Fruit fly (Drosophila melanogaster): ENCODE results near the gene CG33303.
A peak's percentile ranks its signal among the peaks of the same experiment; 100 is the strongest.

Gene CG33303

dm6 chr2L:10331066-10331847 lies 44.3 kb downstream of the CG33303 start, which contains the start of the genes Schip1 and Cox10 (continued):
- TF ChIP-seq CG8359 (GFP tag; optimal IDR thresholded peaks at IDR 0.05; ENCODE audit: borderline replicate concordance) (no peak), crol (GFP tag; IDR thresholded peaks at IDR 0.05) (no peak), CG30431 (GFP tag; optimal IDR thresholded peaks at IDR 0.05) (no peak), Dfd (GFP tag; optimal IDR thresholded peaks at IDR 0.05) (no peak), CG2129 (GFP tag; IDR thresholded peaks at IDR 0.05; ENCODE audit: partially characterized antibody) (no peak), dm (GFP tag; optimal IDR thresholded peaks at IDR 0.05) (no peak), bbx (GFP tag; IDR thresholded peaks at IDR 0.05; ENCODE audit: partially characterized antibody) (no peak), sr (GFP tag; IDR thresholded peaks at IDR 0.05) (no peak), CG9932 (GFP tag; IDR thresholded peaks at IDR 0.05) (no peak), unpg (GFP tag; optimal IDR thresholded peaks at IDR 0.05) (peak; percentile 44), BEAF-32 (GFP tag; optimal IDR thresholded peaks at IDR 0.05) (no peak), tll (GFP tag; optimal IDR thresholded peaks at IDR 0.05) (no peak), CG33213 (GFP tag; optimal IDR thresholded peaks at IDR 0.05) (no peak), HmgD (GFP tag; optimal IDR thresholded peaks at IDR 0.05) (no peak), CrebB (tag; optimal IDR thresholded peaks at IDR 0.05) (no peak), CG9797 (GFP tag; optimal IDR thresholded peaks at IDR 0.05) (peak; percentile 14), sc (optimal IDR thresholded peaks at IDR 0.05) (no peak), sc (GFP tag; optimal IDR thresholded peaks at IDR 0.05) (no peak), gsb (GFP tag; IDR thresholded peaks at IDR 0.05) (no peak), nau (GFP tag; optimal IDR thresholded peaks at IDR 0.05) (no peak), Hsf (GFP tag; optimal IDR thresholded peaks at IDR 0.05) (no peak), Six4 (GFP tag; optimal IDR thresholded peaks at IDR 0.05) (no peak), CG31388 (GFP tag; optimal IDR thresholded peaks at IDR 0.05) (no peak), cato (GFP tag; optimal IDR thresholded peaks at IDR 0.05; ENCODE audit: borderline replicate concordance) (no peak), eve (GFP tag; optimal IDR thresholded peaks at IDR 0.05) (no peak), Mes4 (GFP tag; optimal IDR thresholded peaks at IDR 0.05) (no peak), Bgb (GFP tag; IDR thresholded peaks at IDR 0.05; ENCODE audit: partially characterized antibody) (no peak), run (tag; optimal IDR thresholded peaks at IDR 0.05) (no peak), CG10979 (tag; optimal IDR thresholded peaks at IDR 0.05) (peak; percentile 20), CG18262 (tag; optimal IDR thresholded peaks at IDR 0.05) (peak; percentile 38), sim (GFP tag; IDR thresholded peaks at IDR 0.05) (no peak), twi (tag; optimal IDR thresholded peaks at IDR 0.05) (no peak), gfzf (GFP tag; optimal IDR thresholded peaks at IDR 0.05) (peak; percentile 59), trh (GFP tag; optimal IDR thresholded peaks at IDR 0.05) (no peak), inv (GFP tag; IDR thresholded peaks at IDR 0.05; ENCODE audit: partially characterized antibody) (no peak), YL-1 (GFP tag; optimal IDR thresholded peaks at IDR 0.05) (peak; percentile 24), pum (GFP tag; optimal IDR thresholded peaks at IDR 0.05) (no peak), org-1 (GFP tag; optimal IDR thresholded peaks at IDR 0.05) (no peak), ttk (GFP tag; IDR thresholded peaks at IDR 0.05) (no peak), CG14667 (GFP tag; IDR thresholded peaks at IDR 0.05) (no peak), Hr78 (GFP tag; optimal IDR thresholded peaks at IDR 0.05) (no peak), ranshi (GFP tag; IDR thresholded peaks at IDR 0.05) (no peak), Spps (tag; optimal IDR thresholded peaks at IDR 0.05) (no peak), kah (GFP tag; optimal IDR thresholded peaks at IDR 0.05) (no peak), CG11398 (GFP tag; optimal IDR thresholded peaks at IDR 0.05) (no peak), CG4424 (GFP tag; optimal IDR thresholded peaks at IDR 0.05) (no peak), CG3065 (GFP tag; optimal IDR thresholded peaks at IDR 0.05) (no peak), CG1602 (GFP tag; optimal IDR thresholded peaks at IDR 0.05) (no peak), Rfx (GFP tag; IDR thresholded peaks at IDR 0.05) (no peak), CG12155 (GFP tag; optimal IDR thresholded peaks at IDR 0.05) (no peak)

All from whole organism, embryonic.